Worm (Caenorhabditis elegans) whole organism, young adult: ENCODE data around the gene Y55F3AM.21.

ENCODE experiments used
- B0035.1 ChIP-seq: sonication (generic microtip); optimal IDR thresholded peaks from 2 replicates; lab custom pipeline; 2016; ENCODE audit warnings: missing genetic modification characterization, mild to moderate bottlenecking, missing compliant biosample characterization, missing genotype, missing genetic modification reagents
- C06A6.2 ChIP-seq: fragments of 200-800 bp; sonication (Bioruptor generic); conservative IDR thresholded peaks from 2 replicates; pipeline ENCODE4 v1.3.6; 2022; ENCODE audit warnings: missing genetic modification characterization, missing compliant biosample characterization
- C17E4.6 ChIP-seq: fragments of 200-800 bp; sonication (Bioruptor generic); IDR thresholded peaks from 2 replicates; pipeline ENCODE4 v1.3.6; 2022; ENCODE audit warnings: missing genetic modification reagents, missing genetic modification characterization, missing compliant biosample characterization
- D2030.7 ChIP-seq: fragments of 200-800 bp; sonication (Bioruptor generic); IDR thresholded peaks from 2 replicates; pipeline ENCODE4 v1.3.6; 2022; ENCODE audit warnings: missing genetic modification reagents, missing genetic modification characterization, missing compliant biosample characterization
- F37B4.10 ChIP-seq: fragments of 200-800 bp; sonication (Bioruptor generic); IDR thresholded peaks from 2 replicates; pipeline ENCODE4 v1.3.6; 2022; ENCODE audit warnings: missing genetic modification characterization, missing compliant biosample characterization
- F39B2.1 ChIP-seq: fragments of 200-800 bp; sonication (Bioruptor generic); IDR thresholded peaks from 2 replicates; pipeline ENCODE4 v1.3.6; 2022; ENCODE audit warnings: missing genetic modification reagents, missing genetic modification characterization, missing compliant biosample characterization
- F52B5.7 ChIP-seq: sonication (generic microtip); optimal IDR thresholded peaks from 2 replicates; lab custom pipeline; 2016; ENCODE audit warnings: mild to moderate bottlenecking, missing genetic modification characterization, missing compliant biosample characterization
- F55B11.4 ChIP-seq: sonication (generic microtip); optimal IDR thresholded peaks from 2 replicates; lab custom pipeline; 2016; ENCODE audit warnings: missing compliant biosample characterization, missing genetic modification characterization, borderline replicate concordance; ENCODE audit not compliant: insufficient read depth
- Y53F4B.3 ChIP-seq: fragments of 200-800 bp; sonication (Bioruptor generic); IDR thresholded peaks from 2 replicates; pipeline ENCODE4 v1.3.6; 2022; ENCODE audit warnings: missing genetic modification reagents, missing genetic modification characterization, missing compliant biosample characterization
- Y53G8AR.9 ChIP-seq: fragments of 200-800 bp; sonication (Bioruptor generic); conservative IDR thresholded peaks from 2 replicates; pipeline ENCODE4 v1.3.6; 2022; ENCODE audit warnings: missing genetic modification reagents, missing genetic modification characterization, missing compliant biosample characterization
- Y56A3A.18 ChIP-seq: fragments of 200-800 bp; sonication (Bioruptor generic); IDR thresholded peaks from 2 replicates; pipeline ENCODE4 v1.3.6; 2022; ENCODE audit warnings: missing genetic modification reagents, missing genetic modification characterization, missing compliant biosample characterization
- Y67H2A.10 ChIP-seq: fragments of 200-800 bp; sonication (Bioruptor generic); conservative IDR thresholded peaks from 2 replicates; pipeline ENCODE4 v1.3.6; 2022; ENCODE audit warnings: missing genetic modification reagents, missing genetic modification characterization, missing compliant biosample characterization
- akir-1 ChIP-seq: fragments of 200-800 bp; sonication (Bioruptor generic); optimal IDR thresholded peaks from 2 replicates; lab custom pipeline; 2018; ENCODE audit warnings: mild to moderate bottlenecking, missing genetic modification characterization, moderate library complexity, missing compliant biosample characterization
- aptf-2 ChIP-seq: fragments of 200-800 bp; sonication (Bioruptor generic); conservative IDR thresholded peaks from 2 replicates; pipeline ENCODE4 v1.3.6; 2022; ENCODE audit warnings: missing genetic modification reagents, missing genetic modification characterization, missing compliant biosample characterization
- attf-3 ChIP-seq: fragments of 200-800 bp; sonication (Bioruptor generic); conservative IDR thresholded peaks from 2 replicates; pipeline ENCODE4 v1.3.6; 2022; ENCODE audit warnings: missing genetic modification reagents, missing genetic modification characterization, missing compliant biosample characterization
- attf-5 ChIP-seq: fragments of 200-800 bp; sonication (Bioruptor generic); optimal IDR thresholded peaks from 2 replicates; lab custom pipeline; 2018; ENCODE audit warnings: mild to moderate bottlenecking, missing genetic modification characterization, missing compliant biosample characterization
- bed-2 ChIP-seq: fragments of 200-800 bp; sonication (Bioruptor generic); IDR thresholded peaks from 2 replicates; pipeline ENCODE4 v1.3.6; 2022; ENCODE audit warnings: missing genetic modification reagents, missing genetic modification characterization, missing compliant biosample characterization
- cebp-1 ChIP-seq, 2 experiments: fragments of 200-800 bp in 1 of 2; sonication (Bioruptor generic) in 1 of 2; sonication (generic microtip) in 1 of 2; IDR thresholded peaks in 1 of 2; optimal IDR thresholded peaks in 1 of 2; 2 replicates each; pipeline versions ENCODE4 v1.3.6 to Lab custom; 2017 to 2022; ENCODE audit warnings: missing compliant biosample characterization in 2 of 2, missing genetic modification characterization in 2 of 2, mild to moderate bottlenecking in 1 of 2, missing genetic modification reagents in 1 of 2, moderate library complexity in 1 of 2
- cebp-2 ChIP-seq: fragments of 200-800 bp; sonication (Bioruptor generic); IDR thresholded peaks from 2 replicates; pipeline ENCODE4 v1.3.6; 2022; ENCODE audit warnings: missing genetic modification characterization, missing compliant biosample characterization
- ceh-100 ChIP-seq: fragments of 200-800 bp; sonication (Bioruptor generic); IDR thresholded peaks from 2 replicates; pipeline ENCODE4 v1.3.6; 2022; ENCODE audit warnings: missing genetic modification reagents, missing genetic modification characterization, missing compliant biosample characterization
- ceh-58 ChIP-seq: fragments of 200-800 bp; sonication (Bioruptor generic); IDR thresholded peaks from 2 replicates; pipeline ENCODE4 v1.3.6; 2022; ENCODE audit warnings: missing genetic modification characterization, missing compliant biosample characterization
- ceh-79 ChIP-seq: sonication (generic microtip); optimal IDR thresholded peaks from 2 replicates; lab custom pipeline; 2017; ENCODE audit warnings: mild to moderate bottlenecking, missing genetic modification characterization, missing compliant biosample characterization
- die-1 ChIP-seq: sonication (generic microtip); optimal IDR thresholded peaks from 2 replicates; lab custom pipeline; 2016; ENCODE audit warnings: missing genotype, mild to moderate bottlenecking, missing genetic modification characterization, missing compliant biosample characterization
- dox-1 ChIP-seq: fragments of 200-800 bp; sonication (Bioruptor generic); IDR thresholded peaks from 2 replicates; pipeline ENCODE4 v1.3.6; 2022; ENCODE audit warnings: missing genetic modification reagents, missing genetic modification characterization, missing compliant biosample characterization
- efl-1 ChIP-seq: fragments of 150-350 bp; optimal IDR thresholded peaks from 2 replicates; lab custom pipeline; 2014; ENCODE audit warnings: missing biosample characterization, missing genetic modification reagents, missing genetic modification characterization
- fkh-3 ChIP-seq: sonication (generic microtip); optimal IDR thresholded peaks from 2 replicates; lab custom pipeline; 2016; ENCODE audit warnings: mild to moderate bottlenecking, missing genetic modification characterization, missing compliant biosample characterization
- gei-17 ChIP-seq: fragments of 200-800 bp; sonication (Bioruptor generic); optimal IDR thresholded peaks from 2 replicates; lab custom pipeline; 2018; ENCODE audit warnings: mild to moderate bottlenecking, missing genetic modification characterization, missing compliant biosample characterization
- hsf-1 ChIP-seq: fragments of 200-800 bp; sonication (Bioruptor generic); IDR thresholded peaks from 2 replicates; pipeline ENCODE4 v1.3.6; 2022; ENCODE audit warnings: missing genetic modification reagents, missing genetic modification characterization, missing compliant biosample characterization
- let-607 ChIP-seq, 2 experiments: fragments of 200-800 bp in 1 of 2; sonication (Bioruptor generic) in 1 of 2; sonication (generic microtip) in 1 of 2; optimal IDR thresholded peaks; 2 replicates each; lab custom pipeline; 2016 to 2018; ENCODE audit warnings: mild to moderate bottlenecking in 2 of 2, missing compliant biosample characterization in 2 of 2, missing genetic modification characterization in 2 of 2, moderate library complexity in 2 of 2, missing genotype in 1 of 2
- lin-35 ChIP-seq, 3 experiments: fragments of 150-350 bp in 2 of 3; sonication (generic microtip) in 1 of 3; optimal IDR thresholded peaks; 2 replicates each; lab custom pipeline; 2014 to 2018; ENCODE audit warnings: missing biosample characterization in 3 of 3, missing genetic modification characterization in 3 of 3, missing genetic modification reagents in 3 of 3
- lir-1 ChIP-seq: fragments of 200-800 bp; sonication (Bioruptor generic); conservative IDR thresholded peaks from 2 replicates; pipeline ENCODE4 v1.3.6; 2022; ENCODE audit warnings: missing genetic modification reagents, missing genetic modification characterization, missing compliant biosample characterization
- madf-3 ChIP-seq: fragments of 200-800 bp; sonication (Bioruptor generic); IDR thresholded peaks from 2 replicates; pipeline ENCODE4 v1.3.6; 2022; ENCODE audit warnings: missing genetic modification reagents, missing genetic modification characterization, missing compliant biosample characterization
- mxl-1 ChIP-seq: sonication (generic microtip); optimal IDR thresholded peaks from 2 replicates; lab custom pipeline; 2016; ENCODE audit warnings: missing genetic modification characterization, missing compliant biosample characterization
- nfyb-1 ChIP-seq: fragments of 200-800 bp; sonication (Bioruptor generic); IDR thresholded peaks from 2 replicates; pipeline ENCODE4 v1.3.6; 2022; ENCODE audit warnings: missing genetic modification reagents, missing genetic modification characterization, missing compliant biosample characterization
- pbrm-1 ChIP-seq: fragments of 200-800 bp; sonication (Bioruptor generic); IDR thresholded peaks from 2 replicates; pipeline ENCODE4 v1.3.6; 2022; ENCODE audit warnings: missing genetic modification reagents, missing genetic modification characterization, missing compliant biosample characterization
- rcor-1 ChIP-seq: fragments of 200-800 bp; sonication (Bioruptor generic); IDR thresholded peaks from 2 replicates; pipeline ENCODE4 v1.3.6; 2022; ENCODE audit warnings: missing genetic modification reagents, missing genetic modification characterization, missing compliant biosample characterization
- rec-8 ChIP-seq, 2 experiments: sonication (generic microtip); optimal IDR thresholded peaks; 2 replicates each; lab custom pipeline; 2016; ENCODE audit warnings: mild to moderate bottlenecking in 2 of 2, missing genetic modification characterization in 2 of 2, missing genetic modification reagents in 2 of 2, missing genotype in 2 of 2, missing biosample characterization in 1 of 2, missing compliant biosample characterization in 1 of 2, moderate library complexity in 1 of 2
- sdz-38 ChIP-seq: sonication (generic microtip); optimal IDR thresholded peaks from 2 replicates; lab custom pipeline; 2016; ENCODE audit warnings: missing genotype, missing genetic modification characterization, missing compliant biosample characterization
- snpc-3.4 ChIP-seq: sonication (generic microtip); optimal IDR thresholded peaks from 2 replicates; lab custom pipeline; 2017; ENCODE audit warnings: missing genetic modification characterization, mild to moderate bottlenecking, missing compliant biosample characterization, antibody characterized with exemption, moderate library complexity, missing genotype, missing genetic modification reagents
- somi-1 ChIP-seq: fragments of 200-800 bp; sonication (Bioruptor generic); optimal IDR thresholded peaks from 2 replicates; lab custom pipeline; 2018; ENCODE audit warnings: mild to moderate bottlenecking, missing genetic modification characterization, missing compliant biosample characterization
- tbx-9 ChIP-seq: sonication (generic microtip); optimal IDR thresholded peaks from 2 replicates; lab custom pipeline; 2016; ENCODE audit warnings: borderline replicate concordance, missing genetic modification characterization, inconsistent platforms, missing compliant biosample characterization
- unc-62 ChIP-seq: fragments of 150-350 bp; optimal IDR thresholded peaks from 2 replicates; lab custom pipeline; 2014; ENCODE audit warnings: missing biosample characterization, missing genetic modification reagents, missing genetic modification characterization
- zfh-2 ChIP-seq: fragments of 200-800 bp; sonication (Bioruptor generic); conservative IDR thresholded peaks from 2 replicates; pipeline ENCODE4 v1.3.6; 2022; ENCODE audit warnings: missing genetic modification reagents, missing genetic modification characterization, missing compliant biosample characterization
- zim-3 ChIP-seq: sonication (generic microtip); optimal IDR thresholded peaks from 2 replicates; lab custom pipeline; 2017; ENCODE audit warnings: mild to moderate bottlenecking, missing genetic modification characterization, moderate library complexity, missing compliant biosample characterization
- ztf-22 ChIP-seq: fragments of 200-800 bp; sonication (Bioruptor generic); optimal IDR thresholded peaks from 2 replicates; lab custom pipeline; 2018; ENCODE audit warnings: mild to moderate bottlenecking, missing genetic modification characterization, moderate library complexity, missing compliant biosample characterization
- ztf-26 ChIP-seq: sonication (generic microtip); optimal IDR thresholded peaks from 2 replicates; lab custom pipeline; 2017; ENCODE audit warnings: missing genetic modification characterization, missing compliant biosample characterization

Y55F3AM.21 gene

ce11 chrIV:1093870-1094564 is 42.5 kb upstream of the Y55F3AM.21 start, which contains the start of the genes cct-8 and Y55F3AR.2 (continued):
- no peak for TF ChIP-seq unc-62 (GFP tag; lab: Kevin White, UChicago)
- TF ChIP-seq cebp-1 (GFP tag; IDR thresholded peaks at IDR 0.05; lab: Robert Waterston, UW), result peak; percentile 91
- TF ChIP-seq cebp-1 (tag; optimal IDR thresholded peaks at IDR 0.05; lab: Kevin White, UChicago), result peak; percentile 97
- TF ChIP-seq zfh-2 (GFP tag; lab: Robert Waterston, UW), result peak; percentile 91
- peak; percentile 50 for TF ChIP-seq tbx-9
- peak; percentile 12 for TF ChIP-seq die-1 (tag; lab: Kevin White, UChicago)
- peak; percentile 93 for TF ChIP-seq efl-1 (GFP tag; lab: Kevin White, UChicago)
- peak; percentile 79 for TF ChIP-seq fkh-3 (tag; lab: Kevin White, UChicago)
- peak; percentile 60 for TF ChIP-seq ztf-22 (GFP tag; lab: Kevin White, UChicago)
- no peak for TF ChIP-seq bed-2 (GFP tag; lab: Robert Waterston, UW)
- TF ChIP-seq C17E4.6, result peak; percentile 97
- TF ChIP-seq rcor-1 (GFP tag; lab: Robert Waterston, UW), result peak; percentile 97
- peak; percentile 96 for TF ChIP-seq C06A6.2 (GFP tag; lab: Robert Waterston, UW)
- peak; percentile 97 for TF ChIP-seq D2030.7
- TF ChIP-seq let-607 (tag; optimal IDR thresholded peaks at IDR 0.05; lab: Kevin White, UChicago), result peak; percentile 88 to 94
- TF ChIP-seq aptf-2, result peak; percentile 71
- TF ChIP-seq somi-1 (GFP tag; lab: Kevin White, UChicago), result peak; percentile 87
- TF ChIP-seq dox-1, result peak; percentile 99
- peak; percentile 97 for TF ChIP-seq attf-5 (GFP tag; lab: Kevin White, UChicago)
- no peak for TF ChIP-seq F37B4.10 (GFP tag; lab: Robert Waterston, UW)
- TF ChIP-seq ceh-79, result peak; percentile 80
- peak; percentile 96 for TF ChIP-seq snpc-3.4 (tag; lab: Kevin White, UChicago)
- peak; percentile 93 for TF ChIP-seq gei-17 (GFP tag; lab: Kevin White, UChicago)
- peak; percentile 96 for TF ChIP-seq cebp-2 (GFP tag; lab: Robert Waterston, UW)
- TF ChIP-seq ceh-58 (GFP tag; lab: Robert Waterston, UW), result no peak
- TF ChIP-seq ztf-26 (tag; lab: Kevin White, UChicago), result peak; percentile 98
- peak; percentile 91 for TF ChIP-seq ceh-100
- peak; percentile 95 for TF ChIP-seq Y67H2A.10 (GFP tag; lab: Robert Waterston, UW)
- TF ChIP-seq Y53F4B.3 (GFP tag; lab: Robert Waterston, UW), result peak; percentile 62; the same call in 1 of the 2 replicates
- peak; percentile 95 for TF ChIP-seq attf-3 (GFP tag; lab: Robert Waterston, UW)
- peak; percentile 98 for TF ChIP-seq lir-1 (GFP tag; lab: Robert Waterston, UW)
- TF ChIP-seq F52B5.7 (tag; lab: Kevin White, UChicago), result peak; percentile 92
- TF ChIP-seq Y53G8AR.9, result peak; percentile 100
- TF ChIP-seq rec-8 (tag; optimal IDR thresholded peaks at IDR 0.05; lab: Kevin White, UChicago), result peak; percentile 35 to 38
- peak; percentile 82 for TF ChIP-seq B0035.1 (tag; lab: Kevin White, UChicago)
- TF ChIP-seq hsf-1, result peak; percentile 98
- TF ChIP-seq akir-1 (GFP tag; lab: Kevin White, UChicago), result no peak
- no peak for TF ChIP-seq sdz-38 (tag; lab: Kevin White, UChicago)
- peak; percentile 97 for TF ChIP-seq madf-3 (GFP tag; lab: Robert Waterston, UW)
- TF ChIP-seq F39B2.1 (GFP tag; lab: Robert Waterston, UW), result peak; percentile 94
- TF ChIP-seq pbrm-1 (GFP tag; lab: Robert Waterston, UW), result peak; percentile 99
- TF ChIP-seq zim-3 (tag; lab: Kevin White, UChicago), result peak; percentile 82
- peak; percentile 59 to 97 (median 88) for TF ChIP-seq lin-35 (GFP tag; optimal IDR thresholded peaks at IDR 0.05; lab: Kevin White, UChicago)
- peak; percentile 99 for TF ChIP-seq Y56A3A.18 (GFP tag; lab: Robert Waterston, UW)
- peak; percentile 99 for TF ChIP-seq nfyb-1 (GFP tag; lab: Robert Waterston, UW)
- no peak for TF ChIP-seq F55B11.4
- TF ChIP-seq mxl-1, result peak; percentile 19
